Fruit fly (Drosophila melanogaster): ENCODE measurements around the gene CG6138.

The CG6138 gene

dm6 chr2L:10554676-10555075 is 12.4 kb upstream of the CG6138 start:
- no peak for TF ChIP-seq CTCF (optimal IDR thresholded peaks at IDR 0.05)
- no peak for TF ChIP-seq CG8478 (optimal IDR thresholded peaks at IDR 0.05)

dm6 chr2L:10555269-10555668 is 11.8 kb upstream of the CG6138 start:
- no peak for TF ChIP-seq CG8478 (optimal IDR thresholded peaks at IDR 0.05)
- no peak for TF ChIP-seq CTCF (optimal IDR thresholded peaks at IDR 0.05)

- TF ChIP-seq CG8478 (optimal IDR thresholded peaks at IDR 0.05) (no peak), CTCF (optimal IDR thresholded peaks at IDR 0.05) (no peak)
These were observed 1.4 kb upstream of the CG6138 start for dm6 chr2L:10565674-10566073.

- TF ChIP-seq CG8478 (optimal IDR thresholded peaks at IDR 0.05): no peak
- no peak for TF ChIP-seq CTCF (optimal IDR thresholded peaks at IDR 0.05)
These were observed 10.6 kb downstream of the CG6138 start, which contains the start of gene w-cup for dm6 chr2L:10577692-10578091. Gene w-cup, minus strand, starts transcription at chr2L:10577792.

dm6 chr2L:10579453-10579852 is 12.4 kb downstream of the CG6138 start, which contains the start of gene CG34160:
Gene CG34160, plus strand, starts transcription at chr2L:10579753.
- TF ChIP-seq CTCF (optimal IDR thresholded peaks at IDR 0.05): no peak
- no peak for TF ChIP-seq CG8478 (optimal IDR thresholded peaks at IDR 0.05)

dm6 chr2L:10581602-10582001 is 14.5 kb downstream of the CG6138 start, which contains the start of gene CG34161:
Gene CG34161, minus strand, starts transcription at chr2L:10581702.
- no peak for TF ChIP-seq CTCF (optimal IDR thresholded peaks at IDR 0.05)
- TF ChIP-seq CG8478 (optimal IDR thresholded peaks at IDR 0.05): no peak

dm6 chr2L:10603604-10604003 is 36.5 kb downstream of the CG6138 start:
- no peak for TF ChIP-seq CG8478 (optimal IDR thresholded peaks at IDR 0.05)
- TF ChIP-seq CTCF (optimal IDR thresholded peaks at IDR 0.05): peak; percentile 75 to 89

- TF ChIP-seq CG8478 (optimal IDR thresholded peaks at IDR 0.05) (no peak), CTCF (optimal IDR thresholded peaks at IDR 0.05) (no peak)
These were observed 40.6 kb downstream of the CG6138 start for dm6 chr2L:10607697-10608096.

- TF ChIP-seq CTCF (optimal IDR thresholded peaks at IDR 0.05) (no peak), CG8478 (optimal IDR thresholded peaks at IDR 0.05) (no peak)
These were observed 41.7 kb downstream of the CG6138 start for dm6 chr2L:10608662-10609262.

dm6 chr2L:10613104-10613503 is 46.0 kb downstream of the CG6138 start:
- TF ChIP-seq CG8478 (optimal IDR thresholded peaks at IDR 0.05) (no peak), CTCF (optimal IDR thresholded peaks at IDR 0.05) (no peak)

dm6 chr2L:10614660-10615479 is 47.8 kb downstream of the CG6138 start:
- peak; percentile 86 to 87 for TF ChIP-seq CTCF (optimal IDR thresholded peaks at IDR 0.05)
- TF ChIP-seq CG8478 (optimal IDR thresholded peaks at IDR 0.05): no peak

- TF ChIP-seq CTCF (optimal IDR thresholded peaks at IDR 0.05) (no peak), CG8478 (optimal IDR thresholded peaks at IDR 0.05) (no peak)
These were observed 48.8 kb downstream of the CG6138 start for dm6 chr2L:10615889-10616288.

- TF ChIP-seq CTCF (optimal IDR thresholded peaks at IDR 0.05) (no peak), CG8478 (optimal IDR thresholded peaks at IDR 0.05) (no peak)
These were observed 49.7 kb downstream of the CG6138 start for dm6 chr2L:10616767-10617166.
